Fruit fly (Drosophila melanogaster) whole organism, pupa: ENCODE data around the gene Col4a1.

Experiments used
- CG10348 ChIP-seq: fragments of 200-800 bp; sonication (Bioruptor generic); IDR thresholded peaks from 2 replicates; pipeline ENCODE4 v1.3.6; 2022; ENCODE audit warnings: missing biosample characterization, missing genetic modification characterization
- CG13204 ChIP-seq: fragments of 200-800 bp; sonication (Bioruptor generic); optimal IDR thresholded peaks from 2 replicates; lab custom pipeline; 2018; ENCODE audit warnings: missing biosample characterization, mild to moderate bottlenecking, missing genetic modification characterization, moderate library complexity
- CG14655 ChIP-seq: fragments of 200-800 bp; sonication (Bioruptor generic); optimal IDR thresholded peaks from 3 replicates; lab custom pipeline; 2017; ENCODE audit warnings: mild to moderate bottlenecking, missing biosample characterization, missing genetic modification reagents, missing genetic modification characterization
- CG34367 ChIP-seq: fragments of 200-800 bp; sonication (Bioruptor generic); optimal IDR thresholded peaks from 2 replicates; lab custom pipeline; 2018; ENCODE audit warnings: missing biosample characterization, mild to moderate bottlenecking, missing genetic modification characterization
- CG4496 ChIP-seq: fragments of 200-800 bp; sonication (Bioruptor generic); IDR thresholded peaks from 3 replicates; pipeline ENCODE4 v1.3.6; 2022; ENCODE audit warnings: missing biosample characterization, missing genetic modification characterization
- D1 ChIP-seq: fragments of 200-800 bp; sonication (Bioruptor generic); optimal IDR thresholded peaks from 2 replicates; lab custom pipeline; 2018; ENCODE audit warnings: missing biosample characterization, mild to moderate bottlenecking, missing genetic modification characterization, moderate library complexity
- EcR ChIP-seq: fragments of 200-800 bp; sonication (Bioruptor generic); optimal IDR thresholded peaks from 3 replicates; lab custom pipeline; 2019; ENCODE audit warnings: missing biosample characterization, missing genetic modification characterization, mild to moderate bottlenecking, moderate library complexity, missing genetic modification reagents
- Ets98B ChIP-seq: fragments of 200-800 bp; sonication (Bioruptor generic); IDR thresholded peaks from 2 replicates; pipeline ENCODE4 v1.3.6; 2022; ENCODE audit warnings: missing biosample characterization, missing genetic modification characterization

DNA sequence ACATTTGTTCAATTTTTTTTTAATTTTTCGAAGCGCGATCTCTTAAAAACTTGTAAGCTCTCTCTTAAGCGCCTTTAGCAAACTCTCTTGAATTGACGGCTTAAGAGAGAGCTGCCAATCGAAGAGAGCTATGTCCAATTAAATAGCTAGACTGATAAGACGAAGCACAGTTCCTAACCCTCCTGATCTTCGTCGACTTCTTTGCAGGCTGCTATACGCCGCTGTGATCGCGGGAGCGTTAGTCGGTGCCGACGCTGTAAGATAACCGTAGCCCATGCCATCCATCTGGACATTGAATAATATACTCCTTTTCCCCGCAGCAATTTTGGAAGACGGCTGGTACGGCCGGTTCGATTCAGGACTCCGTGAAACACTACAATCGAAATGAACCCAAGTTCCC, 1.1 kb downstream of the Col4a1 start:
- TF ChIP-seq EcR (GFP tag; lab: Kevin White, UChicago): no peak
- no peak for TF ChIP-seq CG34367 (tag; lab: Kevin White, UChicago)
- TF ChIP-seq CG10348 (GFP tag; lab: Robert Waterston, UW): no peak
- no peak for TF ChIP-seq Ets98B (GFP tag; lab: Robert Waterston, UW)
- TF ChIP-seq CG14655 (GFP tag; lab: Kevin White, UChicago): no peak
- no peak for TF ChIP-seq CG13204
- TF ChIP-seq CG4496 (GFP tag; lab: Robert Waterston, UW): no peak
- TF ChIP-seq D1 (tag; lab: Kevin White, UChicago): no peak
